Worm (Caenorhabditis elegans): ENCODE data around the gene Y43F8B.17.

DNA sequence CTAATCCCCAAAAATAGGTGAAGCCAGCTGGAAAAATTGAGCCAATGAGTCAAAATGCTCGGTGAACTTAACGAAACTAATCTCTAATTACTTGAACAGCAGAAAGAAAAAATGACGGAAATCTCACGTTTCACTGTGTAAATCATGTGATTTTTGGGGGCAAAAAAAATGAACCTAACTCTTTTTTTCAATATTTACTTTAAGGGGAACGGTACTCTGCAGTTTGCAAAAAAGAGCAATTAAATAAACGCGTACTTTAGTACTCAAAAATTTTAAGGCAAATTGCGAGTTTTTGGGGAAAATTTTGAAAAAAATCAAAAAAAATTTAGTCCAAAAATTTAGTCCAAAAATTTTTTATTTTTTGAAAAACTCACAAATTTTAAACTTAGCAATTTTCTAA, 46.5 kb downstream of the Y43F8B.17 start:
- TF ChIP-seq W03F9.2 (tag; optimal IDR thresholded peaks at IDR 0.05) (no peak), dao-5 (tag; optimal IDR thresholded peaks at IDR 0.05) (no peak), him-1 (tag; optimal IDR thresholded peaks at IDR 0.05) (no peak)

Measured in whole organism, L4/young adult.